Fruit fly (Drosophila melanogaster): ENCODE results near the gene Tango1.

The Tango1 gene

DNA sequence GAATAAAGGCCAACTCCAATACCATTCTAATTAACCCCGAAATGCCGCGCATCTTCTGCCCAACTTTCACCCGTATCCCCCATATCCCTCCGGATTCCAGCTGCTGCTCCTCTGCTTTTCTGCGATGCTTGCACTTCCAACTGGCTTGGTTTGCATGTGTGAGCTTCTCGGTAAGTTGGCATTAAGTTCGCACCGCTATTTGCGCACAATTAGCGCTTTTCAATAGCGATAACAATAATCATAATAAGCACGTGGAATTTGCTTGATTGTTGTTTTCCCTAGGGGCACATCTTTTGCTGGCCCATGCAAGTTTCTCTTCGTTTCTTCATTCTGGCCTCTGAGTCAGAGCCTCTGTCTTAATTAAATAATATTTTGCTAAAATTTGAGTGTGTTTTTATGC lies 27.2 kb upstream of the Tango1 start:
- TF ChIP-seq achi (GFP tag; optimal IDR thresholded peaks at IDR 0.05), result no peak
- no peak for TF ChIP-seq CG15336 (GFP tag; IDR thresholded peaks at IDR 0.05)
- no peak for TF ChIP-seq Eip78C (GFP tag)

DNA sequence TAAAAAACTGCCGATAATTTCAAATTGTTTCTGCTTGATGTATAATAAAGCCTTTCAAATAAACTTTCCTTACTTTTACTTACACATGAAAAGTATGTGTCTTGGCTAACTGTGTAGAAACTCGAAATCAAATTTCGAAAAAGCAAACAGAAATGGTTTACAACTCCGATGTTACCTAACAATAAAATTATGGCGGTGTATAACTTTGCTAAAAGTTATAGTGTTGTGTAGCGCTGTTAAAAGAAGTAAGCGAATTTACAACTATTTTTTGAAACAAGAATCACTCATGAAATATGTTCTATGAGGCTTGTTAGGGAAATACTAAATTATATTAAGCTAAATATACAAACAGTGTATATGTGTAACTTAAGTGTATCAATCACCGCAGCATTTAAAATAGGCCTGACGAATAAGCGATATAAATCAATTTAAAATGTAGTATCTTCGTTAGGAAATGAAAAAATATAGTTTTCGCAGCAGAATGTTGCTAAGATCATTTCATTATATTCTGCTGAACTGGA lies 26.5 kb upstream of the Tango1 start, which contains the start of gene CG34345:
Gene CG34345, plus strand, starts transcription at position 471 of the 521 bp plus-strand sequence.
- TF ChIP-seq Smox (GFP tag; optimal IDR thresholded peaks at IDR 0.05), result no peak
- peak; percentile 72 for TF ChIP-seq vri (GFP tag; optimal IDR thresholded peaks at IDR 0.05)

DNA sequence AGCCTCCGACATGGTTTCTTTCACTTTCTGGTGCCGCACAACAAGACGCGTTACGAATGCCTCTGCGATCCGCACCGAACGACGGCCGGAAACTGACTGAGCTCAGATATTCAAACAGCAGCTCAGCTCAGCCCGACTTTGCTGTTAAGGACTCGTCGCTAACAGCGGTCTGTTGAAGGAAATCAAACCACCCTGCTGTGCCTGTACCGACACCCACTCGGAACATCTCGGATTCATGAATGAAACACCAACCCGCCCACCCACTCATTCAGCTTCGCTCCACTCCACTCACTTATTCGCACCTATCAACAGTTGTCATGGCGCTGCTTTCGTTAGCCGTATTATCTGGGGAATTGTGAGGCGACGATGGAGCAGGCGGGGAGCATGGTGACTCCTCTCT lies 16.9 kb upstream of the Tango1 start, which contains the start of gene Oatp26F:
Gene Oatp26F, minus strand, starts transcription at position 101 of the 400 bp plus-strand sequence.
- no peak for TF ChIP-seq CG6276 (GFP tag; optimal IDR thresholded peaks at IDR 0.05)
- TF ChIP-seq svp (GFP tag), result peak; percentile 12

DNA sequence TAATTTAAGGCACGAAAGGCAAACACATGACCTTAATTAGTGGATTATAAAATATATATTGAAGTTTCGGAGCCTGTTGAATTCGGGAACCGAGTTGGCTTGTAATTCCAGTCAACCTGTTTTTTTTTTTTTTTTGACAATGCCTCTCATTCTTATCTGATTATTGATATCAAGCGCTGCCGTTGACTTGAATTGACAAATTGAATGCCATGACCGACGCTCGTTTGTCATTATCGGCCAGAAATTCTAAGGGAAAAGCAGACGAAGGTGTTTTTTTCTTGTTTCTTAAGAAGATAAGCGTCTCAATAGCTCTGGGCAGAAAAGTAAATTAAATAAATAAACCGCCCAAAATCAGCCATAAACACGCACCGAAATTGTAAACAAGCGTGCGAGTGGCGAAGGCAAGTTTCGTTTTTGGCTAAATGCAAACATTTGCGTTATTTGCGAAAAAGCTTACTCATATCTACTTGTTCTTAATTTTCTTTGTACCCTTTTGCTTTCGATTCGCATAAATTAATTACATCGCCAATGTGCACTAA lies 5.9 kb upstream of the Tango1 start:
- TF ChIP-seq esn (GFP tag; optimal IDR thresholded peaks at IDR 0.05) (peak; percentile 9), Eip93F (GFP tag; optimal IDR thresholded peaks at IDR 0.05) (peak; percentile 14), svp (GFP tag) (peak; percentile 42), fkh (GFP tag; optimal IDR thresholded peaks at IDR 0.05) (peak; percentile 81), CG7368 (GFP tag; optimal IDR thresholded peaks at IDR 0.05) (no peak), vri (GFP tag; optimal IDR thresholded peaks at IDR 0.05) (peak; percentile 39), Hr4 (GFP tag; optimal IDR thresholded peaks at IDR 0.05) (no peak)

dm6 chr2L:6644421-6645059 lies 4.6 kb upstream of the Tango1 start:
- TF ChIP-seq CG31627 (GFP tag; optimal IDR thresholded peaks at IDR 0.05) (no peak), dsx (GFP tag; optimal IDR thresholded peaks at IDR 0.05; ENCODE audit: poor library complexity, severe bottlenecking) (peak; percentile 72), svp (GFP tag) (peak; percentile 71), CG16779 (tag; optimal IDR thresholded peaks at IDR 0.05) (peak; percentile 45), CG8119 (GFP tag; IDR thresholded peaks at IDR 0.05) (0 out of 3 replicates have a peak, but pooled peaks have one; percentile 26), ss (GFP tag; optimal IDR thresholded peaks at IDR 0.05) (peak in 1 of 2 experiments; percentile 52), eg (GFP tag; IDR thresholded peaks at IDR 0.05) (no peak), Eip93F (GFP tag; optimal IDR thresholded peaks at IDR 0.05) (peak; percentile 44), Sox102F (GFP tag; optimal IDR thresholded peaks at IDR 0.05) (peak; percentile 1), vri (GFP tag; optimal IDR thresholded peaks at IDR 0.05) (peak; percentile 72), CG6854 (GFP tag; optimal IDR thresholded peaks at IDR 0.05) (no peak), fkh (GFP tag; optimal IDR thresholded peaks at IDR 0.05) (peak; percentile 43), Sox14 (GFP tag; optimal IDR thresholded peaks at IDR 0.05) (no peak), CG6276 (GFP tag; optimal IDR thresholded peaks at IDR 0.05) (peak; percentile 34), fd85E (GFP tag; optimal IDR thresholded peaks at IDR 0.05) (no peak), Eip78C (GFP tag) (peak; percentile 75), CG6163 (GFP tag; IDR thresholded peaks at IDR 0.05) (peak; percentile 86; the same call in 2 of the 3 replicates), Met (GFP tag; optimal IDR thresholded peaks at IDR 0.05) (peak; percentile 17)

DNA sequence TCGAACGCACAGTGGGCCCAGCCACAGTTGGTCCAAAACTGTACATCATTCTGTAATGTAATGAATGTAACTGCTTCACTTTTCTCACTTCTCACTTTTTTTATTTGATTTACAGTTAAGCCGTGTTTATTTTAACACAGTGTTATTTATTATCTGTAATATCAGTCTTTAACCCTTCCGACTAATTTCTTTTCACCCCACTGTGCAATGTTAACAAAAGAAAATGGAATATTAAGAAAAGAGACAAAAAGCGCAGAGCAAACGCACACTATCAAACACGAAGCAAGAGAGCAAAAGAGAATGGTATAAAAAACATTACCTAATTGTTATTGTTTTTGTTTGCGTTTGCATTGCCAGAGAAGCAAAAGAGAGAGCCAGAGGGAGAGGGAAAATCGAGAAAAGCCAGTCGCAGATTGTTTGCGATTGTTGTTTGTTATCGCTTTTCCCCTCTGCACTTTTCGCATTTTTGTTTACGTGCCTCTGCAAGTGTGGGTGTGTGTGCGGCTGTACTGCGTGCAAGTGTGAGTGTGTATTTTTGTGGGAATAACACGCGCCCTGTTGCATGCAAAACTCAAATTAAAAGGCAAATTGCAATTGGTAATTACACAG lies 2.0 kb upstream of the Tango1 start:
- peak; percentile 84 for TF ChIP-seq CG8319 (GFP tag; optimal IDR thresholded peaks at IDR 0.05)
- peak; percentile 96 for TF ChIP-seq CG11294 (GFP tag; IDR thresholded peaks at IDR 0.05)
- TF ChIP-seq ss (GFP tag; optimal IDR thresholded peaks at IDR 0.05), result peak; percentile 60 to 86
- TF ChIP-seq Met (GFP tag; optimal IDR thresholded peaks at IDR 0.05), result peak; percentile 95
- peak; percentile 86 for TF ChIP-seq spab (GFP tag; optimal IDR thresholded peaks at IDR 0.05)
- TF ChIP-seq CG34406 (GFP tag; optimal IDR thresholded peaks at IDR 0.05), result peak; percentile 94
- TF ChIP-seq Sox102F (GFP tag; optimal IDR thresholded peaks at IDR 0.05), result peak; percentile 97
- peak; percentile 98 for TF ChIP-seq CG32006 (GFP tag; optimal IDR thresholded peaks at IDR 0.05)
- peak; percentile 92 for TF ChIP-seq acj6 (GFP tag; optimal IDR thresholded peaks at IDR 0.05)
- peak; percentile 91 for TF ChIP-seq CG6792 (GFP tag; optimal IDR thresholded peaks at IDR 0.05)
- TF ChIP-seq fd85E (GFP tag; optimal IDR thresholded peaks at IDR 0.05), result peak; percentile 93
- peak; percentile 96 for TF ChIP-seq lz (GFP tag; optimal IDR thresholded peaks at IDR 0.05)
- peak; percentile 98 for TF ChIP-seq net (GFP tag; optimal IDR thresholded peaks at IDR 0.05)
- peak; percentile 96 for TF ChIP-seq CG31627 (GFP tag; optimal IDR thresholded peaks at IDR 0.05)
- peak; percentile 99 for TF ChIP-seq CG6276 (GFP tag; optimal IDR thresholded peaks at IDR 0.05)
- peak; percentile 90 for TF ChIP-seq CG1621 (tag; optimal IDR thresholded peaks at IDR 0.05)
- peak; percentile 92 for TF ChIP-seq Ets21C (GFP tag; optimal IDR thresholded peaks at IDR 0.05)
- TF ChIP-seq CG4318 (GFP tag; optimal IDR thresholded peaks at IDR 0.05), result peak; percentile 96
- TF ChIP-seq vri (GFP tag; optimal IDR thresholded peaks at IDR 0.05), result peak; percentile 98
- TF ChIP-seq CG8632 (GFP tag; optimal IDR thresholded peaks at IDR 0.05), result peak; percentile 92
- peak; percentile 73 for TF ChIP-seq fd59A (GFP tag; optimal IDR thresholded peaks at IDR 0.05)
